Worm (Caenorhabditis elegans): ENCODE measurements around the gene srh-266.
A peak's percentile ranks its signal among the peaks of the same experiment; 100 is the strongest.

srh-266 gene

ce11 chrV:699051-699450 lies 34.5 kb downstream of the srh-266 start:
- TF ChIP-seq klf-2 (GFP tag; conservative IDR thresholded peaks at IDR 0.05) (no peak), ztf-29 (GFP tag; IDR thresholded peaks at IDR 0.05) (no peak), med-1 (GFP tag; optimal IDR thresholded peaks at IDR 0.05; ENCODE audit: insufficient read depth) (no peak)

- TF ChIP-seq flt-1 (GFP tag; IDR thresholded peaks at IDR 0.05), result no peak
- no peak for TF ChIP-seq T22C8.4 (GFP tag; IDR thresholded peaks at IDR 0.05)
- TF ChIP-seq med-1 (GFP tag; optimal IDR thresholded peaks at IDR 0.05; ENCODE audit: insufficient read depth), result no peak
Measured at ce11 chrV:699489-700129, 35.0 kb downstream of the srh-266 start, which contains the start of the genes ugt-29 and srx-5. TSS of gene ugt-29 (minus strand) at chrV:699589. TSS of gene srx-5 (plus strand) at chrV:700079.

- TF ChIP-seq klf-2 (GFP tag; conservative IDR thresholded peaks at IDR 0.05) (no peak), cog-1 (tag; optimal IDR thresholded peaks at IDR 0.05) (no peak), med-1 (GFP tag; optimal IDR thresholded peaks at IDR 0.05; ENCODE audit: insufficient read depth) (no peak), tab-1 (GFP tag; IDR thresholded peaks at IDR 0.05) (no peak), T22C8.4 (GFP tag; IDR thresholded peaks at IDR 0.05) (no peak), flt-1 (GFP tag; IDR thresholded peaks at IDR 0.05) (no peak), ztf-23 (GFP tag; IDR thresholded peaks at IDR 0.05) (no peak), ref-1 (GFP tag; conservative IDR thresholded peaks at IDR 0.05) (no peak), ztf-29 (GFP tag; IDR thresholded peaks at IDR 0.05) (no peak)
Measured at ce11 chrV:702260-702659, 37.7 kb downstream of the srh-266 start, which contains the start of gene srbc-37. TSS of gene srbc-37 (plus strand) at chrV:702560.

ce11 chrV:706449-706848 lies 41.9 kb downstream of the srh-266 start:
- TF ChIP-seq flt-1 (GFP tag; IDR thresholded peaks at IDR 0.05) (peak; percentile 66; the same call in 1 of the 2 replicates), ref-1 (GFP tag; conservative IDR thresholded peaks at IDR 0.05) (peak; percentile 69), ztf-23 (GFP tag; IDR thresholded peaks at IDR 0.05) (peak; percentile 68; the same call in 1 of the 2 replicates)

- TF ChIP-seq T22C8.4 (GFP tag; IDR thresholded peaks at IDR 0.05) (no peak), tab-1 (GFP tag; IDR thresholded peaks at IDR 0.05) (no peak), ztf-23 (GFP tag; IDR thresholded peaks at IDR 0.05) (no peak), klf-2 (GFP tag; conservative IDR thresholded peaks at IDR 0.05) (no peak), ztf-29 (GFP tag; IDR thresholded peaks at IDR 0.05) (no peak), flt-1 (GFP tag; IDR thresholded peaks at IDR 0.05) (no peak), med-1 (GFP tag; optimal IDR thresholded peaks at IDR 0.05; ENCODE audit: insufficient read depth) (no peak), cog-1 (tag; optimal IDR thresholded peaks at IDR 0.05) (no peak), ref-1 (GFP tag; conservative IDR thresholded peaks at IDR 0.05) (no peak)
Measured at ce11 chrV:706918-707317, 42.3 kb downstream of the srh-266 start, which contains the start of gene srbc-38. TSS of gene srbc-38 (plus strand) at chrV:707218.

- TF ChIP-seq med-1 (GFP tag; optimal IDR thresholded peaks at IDR 0.05; ENCODE audit: insufficient read depth) (no peak), klf-2 (GFP tag; conservative IDR thresholded peaks at IDR 0.05) (no peak), cog-1 (tag; optimal IDR thresholded peaks at IDR 0.05) (no peak), ref-1 (GFP tag; conservative IDR thresholded peaks at IDR 0.05) (no peak)
Measured at ce11 chrV:708808-709207, 44.2 kb downstream of the srh-266 start, which contains the start of gene srbc-39. TSS of gene srbc-39 (plus strand) at chrV:709108.

ce11 chrV:712882-713281 lies 48.3 kb downstream of the srh-266 start, which contains the start of gene cyp-33C11:
TSS of gene cyp-33C11 (minus strand) at chrV:712982.
- no peak for TF ChIP-seq T22C8.4 (GFP tag; IDR thresholded peaks at IDR 0.05)
- no peak for TF ChIP-seq cog-1 (tag; optimal IDR thresholded peaks at IDR 0.05)
- TF ChIP-seq flt-1 (GFP tag; IDR thresholded peaks at IDR 0.05), result no peak
